Fruit fly (Drosophila melanogaster): ENCODE results near the gene nudC.

Gene nudC

dm6 chr3L:16825195-16825594 lies 20.4 kb downstream of the nudC start (continued):
- TF ChIP-seq Lpt (GFP tag; optimal IDR thresholded peaks at IDR 0.05) (no peak), Eip93F (GFP tag; optimal IDR thresholded peaks at IDR 0.05) (no peak), eg (GFP tag; IDR thresholded peaks at IDR 0.05) (no peak), Eip78C (GFP tag) (peak; percentile 81), topi (GFP tag; optimal IDR thresholded peaks at IDR 0.05) (no peak), Eip75B (GFP tag; optimal IDR thresholded peaks at IDR 0.05) (no peak), dac (GFP tag; optimal IDR thresholded peaks at IDR 0.05) (no peak), Blimp-1 (GFP tag; optimal IDR thresholded peaks at IDR 0.05) (no peak), esn (GFP tag; optimal IDR thresholded peaks at IDR 0.05) (peak; percentile 22), CG11902 (GFP tag; optimal IDR thresholded peaks at IDR 0.05) (no peak), ss (GFP tag; optimal IDR thresholded peaks at IDR 0.05) (peak in 1 of 2 experiments; percentile 15)

dm6 chr3L:16828967-16829366 lies 24.2 kb downstream of the nudC start, which contains the start of gene CG13024:
Gene CG13024, minus strand, starts transcription at chr3L:16829074.
- TF ChIP-seq CG6276 (GFP tag; optimal IDR thresholded peaks at IDR 0.05) (no peak), Met (GFP tag; optimal IDR thresholded peaks at IDR 0.05) (no peak), Sox102F (GFP tag; optimal IDR thresholded peaks at IDR 0.05) (no peak), fd59A (GFP tag; optimal IDR thresholded peaks at IDR 0.05) (no peak), fkh (GFP tag; optimal IDR thresholded peaks at IDR 0.05) (no peak), CG8319 (GFP tag; optimal IDR thresholded peaks at IDR 0.05) (no peak), acj6 (GFP tag; optimal IDR thresholded peaks at IDR 0.05) (no peak)

dm6 chr3L:16829983-16830382 lies 25.2 kb downstream of the nudC start:
- TF ChIP-seq OdsH (GFP tag; optimal IDR thresholded peaks at IDR 0.05) = no peak
- no peak for TF ChIP-seq CG16779 (tag; optimal IDR thresholded peaks at IDR 0.05)
- no peak for TF ChIP-seq Hr38 (GFP tag; optimal IDR thresholded peaks at IDR 0.05)
- no peak for TF ChIP-seq Sox102F (GFP tag; optimal IDR thresholded peaks at IDR 0.05)
- no peak for TF ChIP-seq vri (GFP tag; optimal IDR thresholded peaks at IDR 0.05)
- TF ChIP-seq CG31627 (GFP tag; optimal IDR thresholded peaks at IDR 0.05) = no peak
- no peak for TF ChIP-seq Hr4 (GFP tag; optimal IDR thresholded peaks at IDR 0.05)
- TF ChIP-seq Sox14 (GFP tag; optimal IDR thresholded peaks at IDR 0.05) = no peak
- peak; percentile 34 for TF ChIP-seq Blimp-1 (GFP tag; optimal IDR thresholded peaks at IDR 0.05)
- TF ChIP-seq Ets96B (tag; optimal IDR thresholded peaks at IDR 0.05) = no peak
- peak; percentile 27 for TF ChIP-seq Eip75B (GFP tag; optimal IDR thresholded peaks at IDR 0.05)
- no peak for TF ChIP-seq CG7368 (GFP tag; optimal IDR thresholded peaks at IDR 0.05)
- TF ChIP-seq Eip78C (GFP tag) = no peak
- TF ChIP-seq CG10669 (GFP tag; optimal IDR thresholded peaks at IDR 0.05) = no peak
- no peak for TF ChIP-seq topi (GFP tag; optimal IDR thresholded peaks at IDR 0.05)
- no peak for TF ChIP-seq Hr39 (GFP tag; optimal IDR thresholded peaks at IDR 0.05)
- TF ChIP-seq fd59A (GFP tag; optimal IDR thresholded peaks at IDR 0.05) = no peak
- no peak for TF ChIP-seq CG11294 (GFP tag; IDR thresholded peaks at IDR 0.05)

dm6 chr3L:16836732-16837131 lies 31.9 kb downstream of the nudC start:
- TF ChIP-seq Eip93F (GFP tag; optimal IDR thresholded peaks at IDR 0.05) = no peak
- TF ChIP-seq CG9139 (GFP tag; optimal IDR thresholded peaks at IDR 0.05) = no peak
- no peak for TF ChIP-seq achi (GFP tag; optimal IDR thresholded peaks at IDR 0.05)
- TF ChIP-seq CG6276 (GFP tag; optimal IDR thresholded peaks at IDR 0.05) = no peak
- TF ChIP-seq CG10631 (GFP tag; optimal IDR thresholded peaks at IDR 0.05) = no peak
- TF ChIP-seq CG32006 (GFP tag; optimal IDR thresholded peaks at IDR 0.05) = no peak

- TF ChIP-seq CG8632 (GFP tag; optimal IDR thresholded peaks at IDR 0.05) = peak; percentile 3
- TF ChIP-seq Eip78C (GFP tag) = peak; percentile 66
- TF ChIP-seq ss (GFP tag; optimal IDR thresholded peaks at IDR 0.05) = peak in 1 of 2 experiments; percentile 22
- TF ChIP-seq pdm3 (GFP tag; optimal IDR thresholded peaks at IDR 0.05) = peak; percentile 7
- TF ChIP-seq spab (GFP tag; optimal IDR thresholded peaks at IDR 0.05) = peak; percentile 16
- TF ChIP-seq CG6808 (GFP tag; optimal IDR thresholded peaks at IDR 0.05) = peak; percentile 5
- no peak for TF ChIP-seq cyc (GFP tag; optimal IDR thresholded peaks at IDR 0.05)
- TF ChIP-seq CG10631 (GFP tag; optimal IDR thresholded peaks at IDR 0.05) = no peak
- peak; percentile 5 for TF ChIP-seq CG3032 (tag; optimal IDR thresholded peaks at IDR 0.05)
- no peak for TF ChIP-seq fd85E (GFP tag; optimal IDR thresholded peaks at IDR 0.05)
- TF ChIP-seq CG31627 (GFP tag; optimal IDR thresholded peaks at IDR 0.05) = no peak
Measured at dm6 chr3L:16840540-16840939, 35.7 kb downstream of the nudC start.

Data from whole organism, prepupa.